Worm (Caenorhabditis elegans): Measurements from ENCODE around the gene nspe-3.

ce11 chrII:12603667-12604621, 13.7 kb upstream of the nspe-3 start, which contains the start of the genes ceh-100 and lips-15:
- TF ChIP-seq fkh-10 (GFP tag; optimal IDR thresholded peaks at IDR 0.05) (no peak), zag-1 (tag; optimal IDR thresholded peaks at IDR 0.05) (no peak), aly-2 (tag; optimal IDR thresholded peaks at IDR 0.05) (no peak), egl-5 (tag; optimal IDR thresholded peaks at IDR 0.05) (peak; percentile 37)
